Worm (Caenorhabditis elegans) whole organism, young adult: ENCODE measurements around the gene pes-10.

Source experiments
- B0261.1 ChIP-seq: sonication (generic microtip); optimal IDR thresholded peaks from 2 replicates; lab custom pipeline; 2016; ENCODE audit warnings: mild to moderate bottlenecking, missing genetic modification characterization, moderate library complexity, missing compliant biosample characterization
- B0336.3 ChIP-seq: fragments of 200-800 bp; sonication (Bioruptor generic); IDR thresholded peaks from 2 replicates; pipeline ENCODE4 v1.3.6; 2022; ENCODE audit warnings: missing genetic modification characterization, missing compliant biosample characterization
- F57A8.1 ChIP-seq: fragments of 200-800 bp; sonication (Bioruptor generic); optimal IDR thresholded peaks from 2 replicates; lab custom pipeline; 2018; ENCODE audit warnings: mild to moderate bottlenecking, missing genetic modification characterization, moderate library complexity, missing compliant biosample characterization
- aptf-2 ChIP-seq: fragments of 200-800 bp; sonication (Bioruptor generic); conservative IDR thresholded peaks from 2 replicates; pipeline ENCODE4 v1.3.6; 2022; ENCODE audit warnings: missing genetic modification reagents, missing genetic modification characterization, missing compliant biosample characterization
- ceh-27 ChIP-seq: fragments of 200-800 bp; sonication (Bioruptor generic); optimal IDR thresholded peaks from 2 replicates; lab custom pipeline; 2018; ENCODE audit warnings: mild to moderate bottlenecking, missing genetic modification characterization, moderate library complexity, missing compliant biosample characterization
- dpl-1 ChIP-seq: fragments of 150-350 bp; optimal IDR thresholded peaks from 2 replicates; lab custom pipeline; 2014; ENCODE audit warnings: missing biosample characterization, missing genetic modification reagents, missing genetic modification characterization
- ets-4 ChIP-seq: fragments of 200-800 bp; sonication (Bioruptor generic); optimal IDR thresholded peaks from 2 replicates; lab custom pipeline; 2018; ENCODE audit warnings: mild to moderate bottlenecking, missing genetic modification characterization, missing compliant biosample characterization
- him-1 ChIP-seq: sonication (generic microtip); optimal IDR thresholded peaks from 2 replicates; lab custom pipeline; 2016; ENCODE audit warnings: missing genotype, missing genetic modification reagents, missing genetic modification characterization, missing compliant biosample characterization
- lag-1 ChIP-seq: fragments of 200-800 bp; sonication (Bioruptor generic); IDR thresholded peaks from 2 replicates; pipeline ENCODE4 v1.3.6; 2022; ENCODE audit warnings: missing genetic modification reagents, missing genetic modification characterization, missing compliant biosample characterization
- nhr-27 ChIP-seq: fragments of 200-800 bp; sonication (Bioruptor generic); optimal IDR thresholded peaks from 2 replicates; lab custom pipeline; 2018; ENCODE audit warnings: mild to moderate bottlenecking, missing genetic modification characterization, moderate library complexity, missing compliant biosample characterization
- unc-62 ChIP-seq: fragments of 150-350 bp; optimal IDR thresholded peaks from 2 replicates; lab custom pipeline; 2014; ENCODE audit warnings: missing biosample characterization, missing genetic modification reagents, missing genetic modification characterization
- zim-3 ChIP-seq: sonication (generic microtip); optimal IDR thresholded peaks from 2 replicates; lab custom pipeline; 2017; ENCODE audit warnings: mild to moderate bottlenecking, missing genetic modification characterization, moderate library complexity, missing compliant biosample characterization

- TF ChIP-seq lag-1 (GFP tag; lab: Robert Waterston, UW) (no peak), B0336.3 (GFP tag; lab: Robert Waterston, UW) (no peak), aptf-2 (GFP tag; lab: Robert Waterston, UW) (no peak), nhr-27 (tag; lab: Kevin White, UChicago) (no peak), unc-62 (GFP tag; lab: Kevin White, UChicago) (no peak), ets-4 (no peak), B0261.1 (tag; lab: Kevin White, UChicago) (no peak), F57A8.1 (GFP tag; lab: Kevin White, UChicago) (no peak), zim-3 (tag; lab: Kevin White, UChicago) (no peak), dpl-1 (GFP tag; lab: Kevin White, UChicago) (no peak), ceh-27 (no peak), him-1 (tag; lab: Kevin White, UChicago) (no peak)
These were observed 37.3 kb upstream of the pes-10 start, which contains the start of gene sra-14 for ce11 chrII:12884972-12885371.
